Worm (Caenorhabditis elegans) whole organism, late embryonic: Measurements from ENCODE around the gene C13A2.12.

Experiments used
- ceh-24 ChIP-seq: sonication (generic microtip); optimal IDR thresholded peaks from 2 replicates; lab custom pipeline; 2016; ENCODE audit warnings: mild to moderate bottlenecking, missing genetic modification characterization, missing compliant biosample characterization
- dve-1 ChIP-seq: sonication (generic microtip); optimal IDR thresholded peaks from 2 replicates; lab custom pipeline; 2017; ENCODE audit warnings: antibody characterized with exemption, mild to moderate bottlenecking, missing genetic modification characterization, missing compliant biosample characterization
- hlh-30 ChIP-seq: sonication (generic microtip); optimal IDR thresholded peaks from 2 replicates; lab custom pipeline; 2017; ENCODE audit warnings: antibody characterized with exemption, missing genetic modification characterization, missing compliant biosample characterization; ENCODE audit not compliant: insufficient read depth
- lim-6 ChIP-seq: sonication (generic microtip); optimal IDR thresholded peaks from 2 replicates; lab custom pipeline; 2016; ENCODE audit warnings: missing genetic modification characterization, missing compliant biosample characterization
- nfya-1 ChIP-seq: sonication (generic microtip); optimal IDR thresholded peaks from 2 replicates; lab custom pipeline; 2017; ENCODE audit warnings: missing genetic modification characterization, mild to moderate bottlenecking, missing compliant biosample characterization, antibody characterized with exemption, moderate library complexity
- nhr-11 ChIP-seq: fragments of 150-350 bp; optimal IDR thresholded peaks from 2 replicates; lab custom pipeline; 2014; ENCODE audit warnings: missing biosample characterization, missing genetic modification characterization
- pha-4 ChIP-seq: fragments of 150-350 bp; optimal IDR thresholded peaks from 2 replicates; lab custom pipeline; 2018; ENCODE audit warnings: missing biosample characterization, missing genetic modification reagents, missing genetic modification characterization
- sox-2 ChIP-seq: fragments of 200-800 bp; sonication (Bioruptor generic); IDR thresholded peaks from 2 replicates; pipeline ENCODE4 v1.3.6; 2022; ENCODE audit warnings: missing genetic modification reagents, missing genetic modification characterization, missing compliant biosample characterization

- TF ChIP-seq ceh-24 (tag; lab: Kevin White, UChicago) (no peak), pha-4 (tag; lab: Kevin White, UChicago) (no peak), nfya-1 (tag; lab: Kevin White, UChicago) (no peak), dve-1 (tag; lab: Kevin White, UChicago) (no peak), sox-2 (GFP tag; lab: Robert Waterston, UW) (no peak), lim-6 (tag; lab: Kevin White, UChicago) (no peak), hlh-30 (no peak), nhr-11 (no peak)
These were observed 43.0 kb upstream of the C13A2.12 start for ce11 chrV:7216016-7216415.
